Worm (Caenorhabditis elegans): ENCODE data around the gene sre-54.

The sre-54 gene

DNA sequence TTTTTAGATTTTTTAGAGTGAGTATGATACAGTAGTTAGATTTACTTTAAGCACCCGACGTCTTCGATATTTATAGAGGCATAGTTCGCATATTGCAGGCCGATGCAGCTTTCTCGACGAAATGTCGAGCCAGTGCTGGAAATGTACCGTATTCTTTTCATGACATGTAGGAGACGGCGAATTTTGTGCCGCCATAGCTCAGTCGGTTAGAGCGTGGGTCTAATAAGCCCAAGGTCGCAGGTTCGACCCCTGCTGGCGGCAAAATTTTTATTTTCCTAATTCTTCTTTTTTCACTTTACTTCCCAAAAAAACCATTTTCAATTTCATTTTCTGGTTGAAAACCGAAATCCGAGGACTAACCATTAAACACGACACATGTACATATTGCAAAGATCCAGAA is 29.5 kb downstream of the sre-54 start (continued):
- TF ChIP-seq nhr-80 (tag; optimal IDR thresholded peaks at IDR 0.05), result no peak
- no peak for TF ChIP-seq nfya-2 (GFP tag; IDR thresholded peaks at IDR 0.05)
- no peak for TF ChIP-seq F55B11.4 (tag; optimal IDR thresholded peaks at IDR 0.05; ENCODE audit: borderline replicate concordance, insufficient read depth)
- TF ChIP-seq repo-1 (tag; optimal IDR thresholded peaks at IDR 0.05), result no peak
- no peak for TF ChIP-seq sptf-2 (GFP tag; optimal IDR thresholded peaks at IDR 0.05)
- no peak for TF ChIP-seq Y67H2A.10 (GFP tag; conservative IDR thresholded peaks at IDR 0.05)
- TF ChIP-seq ztf-25 (GFP tag; IDR thresholded peaks at IDR 0.05), result peak; percentile 14; the same call in 1 of the 2 replicates
- TF ChIP-seq zfh-2 (GFP tag; conservative IDR thresholded peaks at IDR 0.05), result no peak
- TF ChIP-seq ZK185.1 (tag; optimal IDR thresholded peaks at IDR 0.05; ENCODE audit: poor library complexity, severe bottlenecking), result no peak
- TF ChIP-seq K11D2.4 (GFP tag; IDR thresholded peaks at IDR 0.05), result no peak
- TF ChIP-seq cebp-1 (GFP tag; IDR thresholded peaks at IDR 0.05), result no peak
- TF ChIP-seq cebp-1 (tag; optimal IDR thresholded peaks at IDR 0.05), result peak; percentile 17
- TF ChIP-seq lin-40 (tag; optimal IDR thresholded peaks at IDR 0.05), result no peak
- TF ChIP-seq madf-10 (tag; optimal IDR thresholded peaks at IDR 0.05), result no peak
- TF ChIP-seq D2030.7 (GFP tag; IDR thresholded peaks at IDR 0.05), result peak; percentile 67
- peak; percentile 89 for TF ChIP-seq tbp1 (GFP tag; optimal IDR thresholded peaks at IDR 0.05)
- TF ChIP-seq akir-1 (GFP tag; optimal IDR thresholded peaks at IDR 0.05), result no peak
- no peak for TF ChIP-seq hrde-1 (tag; optimal IDR thresholded peaks at IDR 0.05; ENCODE audit: borderline replicate concordance)
- no peak for TF ChIP-seq ztf-3 (GFP tag; optimal IDR thresholded peaks at IDR 0.05)
- TF ChIP-seq Y79H2A.3 (GFP tag; conservative IDR thresholded peaks at IDR 0.05), result no peak
- no peak for TF ChIP-seq C06A6.2 (GFP tag; conservative IDR thresholded peaks at IDR 0.05)
- no peak for TF ChIP-seq mel-28 (tag; optimal IDR thresholded peaks at IDR 0.05; ENCODE audit: borderline replicate concordance)
- TF ChIP-seq bed-1 (GFP tag; IDR thresholded peaks at IDR 0.05), result no peak
- no peak for TF ChIP-seq Y53F4B.3 (GFP tag; IDR thresholded peaks at IDR 0.05)
- TF ChIP-seq nhr-90 (tag; optimal IDR thresholded peaks at IDR 0.05), result peak; percentile 30
- no peak for TF ChIP-seq F52B5.7 (tag; optimal IDR thresholded peaks at IDR 0.05)
- no peak for TF ChIP-seq ztf-28 (GFP tag; IDR thresholded peaks at IDR 0.05)
- no peak for TF ChIP-seq T07F8.4 (tag; optimal IDR thresholded peaks at IDR 0.05)
- TF ChIP-seq efl-1 (GFP tag; optimal IDR thresholded peaks at IDR 0.05), result no peak
- no peak for TF ChIP-seq xnd-1 (tag; optimal IDR thresholded peaks at IDR 0.05)
- TF ChIP-seq hmg-20 (GFP tag; IDR thresholded peaks at IDR 0.05), result no peak
- no peak for TF ChIP-seq aptf-3 (GFP tag; IDR thresholded peaks at IDR 0.05)
- TF ChIP-seq attf-5 (GFP tag; optimal IDR thresholded peaks at IDR 0.05), result no peak
- TF ChIP-seq pha-4 (tag; optimal IDR thresholded peaks at IDR 0.05), result no peak
- no peak for TF ChIP-seq atf-7 (tag; optimal IDR thresholded peaks at IDR 0.05)
- TF ChIP-seq F22D6.2 (tag; optimal IDR thresholded peaks at IDR 0.05), result no peak
- TF ChIP-seq cebp-2 (GFP tag; IDR thresholded peaks at IDR 0.05), result no peak
- 0 out of 2 replicates have a peak, but pooled peaks have one; percentile 17 for TF ChIP-seq Y95B8A.8 (GFP tag; IDR thresholded peaks at IDR 0.05)
- no peak for TF ChIP-seq madf-6 (GFP tag; IDR thresholded peaks at IDR 0.05)
- TF ChIP-seq gei-17 (GFP tag; optimal IDR thresholded peaks at IDR 0.05), result no peak
- no peak for TF ChIP-seq F39B2.1 (GFP tag; IDR thresholded peaks at IDR 0.05)
- TF ChIP-seq lsl-1 (GFP tag; optimal IDR thresholded peaks at IDR 0.05), result peak; percentile 15
- no peak for TF ChIP-seq F37B4.10 (GFP tag; IDR thresholded peaks at IDR 0.05)
- no peak for TF ChIP-seq egl-18 (GFP tag; IDR thresholded peaks at IDR 0.05)
- no peak for TF ChIP-seq B0019.2 (GFP tag; conservative IDR thresholded peaks at IDR 0.05)
- TF ChIP-seq hmg-1.2 (GFP tag; IDR thresholded peaks at IDR 0.05), result peak; percentile 42; the same call in 1 of the 2 replicates
- no peak for TF ChIP-seq madf-8 (GFP tag; conservative IDR thresholded peaks at IDR 0.05)
- no peak for TF ChIP-seq sdz-38 (tag; optimal IDR thresholded peaks at IDR 0.05)
- no peak for TF ChIP-seq ztf-26 (tag; optimal IDR thresholded peaks at IDR 0.05)
- no peak for TF ChIP-seq tbx-9 (tag; optimal IDR thresholded peaks at IDR 0.05; ENCODE audit: borderline replicate concordance)
